Fruit fly (Drosophila melanogaster): ENCODE data around the gene CG13992.
A peak's percentile ranks its signal among the peaks of the same experiment; 100 is the strongest.

The CG13992 gene

dm6 chr2L:5974122-5974521 is 6.6 kb upstream of the CG13992 start (continued):
- 0 out of 2 replicates have a peak, but pooled peaks have one; percentile 26 for TF ChIP-seq ap (GFP tag; IDR thresholded peaks at IDR 0.05)
- peak; percentile 91 for TF ChIP-seq Med (GFP tag)
- TF ChIP-seq Fer2 (tag; optimal IDR thresholded peaks at IDR 0.05), result peak; percentile 47
- TF ChIP-seq H2.0 (GFP tag; IDR thresholded peaks at IDR 0.05), result no peak; the same call in 1 of the 2 replicates
- no peak for TF ChIP-seq CG6791 (GFP tag; IDR thresholded peaks at IDR 0.05; ENCODE audit: partially characterized antibody)
- TF ChIP-seq Atf3 (GFP tag; optimal IDR thresholded peaks at IDR 0.05), result no peak
- TF ChIP-seq CG12769 (tag; optimal IDR thresholded peaks at IDR 0.05), result peak; percentile 79
- TF ChIP-seq bsh (GFP tag; optimal IDR thresholded peaks at IDR 0.05), result peak in 1 of 2 experiments; percentile 55
- no peak for TF ChIP-seq jigr1 (GFP tag; IDR thresholded peaks at IDR 0.05)
- no peak for TF ChIP-seq CG12155 (GFP tag; optimal IDR thresholded peaks at IDR 0.05)
- TF ChIP-seq CG18476 (GFP tag; optimal IDR thresholded peaks at IDR 0.05), result peak; percentile 4
- TF ChIP-seq YL-1 (GFP tag; optimal IDR thresholded peaks at IDR 0.05), result peak; percentile 36
- no peak for TF ChIP-seq CG2129 (GFP tag; IDR thresholded peaks at IDR 0.05; ENCODE audit: partially characterized antibody)
- no peak for TF ChIP-seq crol (GFP tag; IDR thresholded peaks at IDR 0.05)
- no peak for TF ChIP-seq CG16779 (GFP tag; IDR thresholded peaks at IDR 0.05)
- peak; percentile 48 for TF ChIP-seq dmrt99B (tag; optimal IDR thresholded peaks at IDR 0.05)
- no peak for TF ChIP-seq CG16863 (GFP tag; optimal IDR thresholded peaks at IDR 0.05)
- no peak for TF ChIP-seq jumu (GFP tag; optimal IDR thresholded peaks at IDR 0.05)
- TF ChIP-seq Drgx (GFP tag; IDR thresholded peaks at IDR 0.05), result no peak
- TF ChIP-seq sr (GFP tag; IDR thresholded peaks at IDR 0.05), result peak; percentile 49; the same call in 2 of the 3 replicates
- no peak for TF ChIP-seq maf-S (GFP tag; optimal IDR thresholded peaks at IDR 0.05)
- no peak for TF ChIP-seq CG15479 (GFP tag; optimal IDR thresholded peaks at IDR 0.05)
- TF ChIP-seq CG4854 (GFP tag; optimal IDR thresholded peaks at IDR 0.05), result peak; percentile 27
- TF ChIP-seq CG3838 (GFP tag; optimal IDR thresholded peaks at IDR 0.05), result no peak
- peak; percentile 60 for TF ChIP-seq Meics (GFP tag; optimal IDR thresholded peaks at IDR 0.05)
- TF ChIP-seq hb (GFP tag; IDR thresholded peaks at IDR 0.05; ENCODE audit: partially characterized antibody), result no peak
- TF ChIP-seq CG30403 (GFP tag; optimal IDR thresholded peaks at IDR 0.05), result no peak
- TF ChIP-seq CG6765 (GFP tag; optimal IDR thresholded peaks at IDR 0.05), result peak; percentile 80
- no peak for TF ChIP-seq CG17361 (GFP tag; IDR thresholded peaks at IDR 0.05)
- peak; percentile 72; the same call in 1 of the 2 replicates for TF ChIP-seq sob (GFP tag; IDR thresholded peaks at IDR 0.05)
- TF ChIP-seq CG7357 (GFP tag; IDR thresholded peaks at IDR 0.05), result no peak
- TF ChIP-seq dimm (GFP tag; IDR thresholded peaks at IDR 0.05), result no peak
- TF ChIP-seq crc (GFP tag; optimal IDR thresholded peaks at IDR 0.05), result no peak
- no peak for TF ChIP-seq tll (GFP tag; optimal IDR thresholded peaks at IDR 0.05)
- TF ChIP-seq ftz-f1 (GFP tag; optimal IDR thresholded peaks at IDR 0.05), result no peak
- no peak for TF ChIP-seq CG9876 (GFP tag; optimal IDR thresholded peaks at IDR 0.05)
- TF ChIP-seq tin (GFP tag; optimal IDR thresholded peaks at IDR 0.05), result no peak
- TF ChIP-seq Bdp1 (GFP tag; optimal IDR thresholded peaks at IDR 0.05), result no peak
- TF ChIP-seq abd-A (tag; optimal IDR thresholded peaks at IDR 0.05), result peak; percentile 68
- peak; percentile 33 for TF ChIP-seq dmrt11E (tag; optimal IDR thresholded peaks at IDR 0.05)
- no peak for TF ChIP-seq aop (GFP tag; IDR thresholded peaks at IDR 0.05)
- no peak for TF ChIP-seq CG8388 (GFP tag; optimal IDR thresholded peaks at IDR 0.05)
- TF ChIP-seq NC2β (GFP tag; optimal IDR thresholded peaks at IDR 0.05), result no peak
- no peak for TF ChIP-seq CG14441 (GFP tag; IDR thresholded peaks at IDR 0.05)
- no peak for TF ChIP-seq Dfd (GFP tag; optimal IDR thresholded peaks at IDR 0.05)
- peak; percentile 66 for TF ChIP-seq CG13424 (tag; optimal IDR thresholded peaks at IDR 0.05)
- peak; percentile 17 for TF ChIP-seq CG10267 (tag; optimal IDR thresholded peaks at IDR 0.05)
- peak; percentile 84 for TF ChIP-seq CG12071 (GFP tag; optimal IDR thresholded peaks at IDR 0.05)
- TF ChIP-seq repo (GFP tag; optimal IDR thresholded peaks at IDR 0.05), result no peak
- TF ChIP-seq seq (GFP tag; IDR thresholded peaks at IDR 0.05), result peak; percentile 73
- TF ChIP-seq CG6175 (GFP tag; IDR thresholded peaks at IDR 0.05), result peak; percentile 59; the same call in 1 of the 3 replicates
- no peak for TF ChIP-seq CG9215 (GFP tag; IDR thresholded peaks at IDR 0.05)
